Fruit fly (Drosophila melanogaster) whole organism, pupa: ENCODE measurements around the gene CG14642.

Experiments
- CG10348 ChIP-seq: fragments of 200-800 bp; sonication (Bioruptor generic); IDR thresholded peaks from 2 replicates; pipeline ENCODE4 v1.3.6; 2022; ENCODE audit warnings: missing biosample characterization, missing genetic modification characterization
- CG17806 ChIP-seq: fragments of 200-800 bp; sonication (Bioruptor generic); optimal IDR thresholded peaks from 2 replicates; lab custom pipeline; 2018; ENCODE audit warnings: missing biosample characterization, mild to moderate bottlenecking, missing genetic modification characterization, moderate library complexity
- EcR ChIP-seq: fragments of 200-800 bp; sonication (Bioruptor generic); optimal IDR thresholded peaks from 3 replicates; lab custom pipeline; 2019; ENCODE audit warnings: missing biosample characterization, missing genetic modification characterization, mild to moderate bottlenecking, moderate library complexity, missing genetic modification reagents
- Ets98B ChIP-seq: fragments of 200-800 bp; sonication (Bioruptor generic); IDR thresholded peaks from 2 replicates; pipeline ENCODE4 v1.3.6; 2022; ENCODE audit warnings: missing biosample characterization, missing genetic modification characterization
- gl ChIP-seq: fragments of 200-800 bp; sonication (Bioruptor generic); optimal IDR thresholded peaks from 2 replicates; lab custom pipeline; 2018; ENCODE audit warnings: missing biosample characterization, mild to moderate bottlenecking, missing genetic modification characterization

DNA sequence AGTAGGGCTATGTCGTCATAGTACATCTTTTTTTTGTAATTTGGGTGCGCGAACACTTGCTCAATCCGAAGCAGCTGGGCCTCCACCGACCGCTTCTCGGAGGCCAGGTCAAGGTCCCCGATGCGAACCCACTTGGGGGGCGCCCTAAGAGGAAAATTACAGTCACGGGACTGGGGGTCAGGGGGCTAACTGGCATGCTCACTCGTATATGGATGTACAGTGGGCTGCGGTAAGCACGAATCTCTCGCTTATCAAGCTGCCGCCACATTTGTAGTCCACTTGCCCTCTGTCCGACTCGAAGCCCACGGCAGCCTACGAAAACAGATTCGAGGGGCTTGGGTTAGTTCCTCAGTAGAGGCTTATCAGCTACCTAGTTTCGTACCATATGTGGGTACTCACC lies 741 bp downstream of the CG14642 start:
- TF ChIP-seq CG10348 (GFP tag; lab: Robert Waterston, UW) (no peak), EcR (GFP tag; lab: Kevin White, UChicago) (no peak), gl (tag; lab: Kevin White, UChicago) (no peak), CG17806 (tag; lab: Kevin White, UChicago) (no peak), Ets98B (GFP tag; lab: Robert Waterston, UW) (no peak)
